Worm (Caenorhabditis elegans): Measurements from ENCODE around the gene clec-255.

ce11 chrV:18760174-18760573 lies 10.3 kb downstream of the clec-255 start, which contains the start of gene F11D11.3:
- TF ChIP-seq him-1 (tag; optimal IDR thresholded peaks at IDR 0.05) = no peak
- no peak for TF ChIP-seq snpc-4 (GFP tag; optimal IDR thresholded peaks at IDR 0.05)
- no peak for TF ChIP-seq snpc-4 (tag; optimal IDR thresholded peaks at IDR 0.05)
- TF ChIP-seq ztf-3 (GFP tag; optimal IDR thresholded peaks at IDR 0.05) = no peak
- no peak for TF ChIP-seq nhr-80 (tag; optimal IDR thresholded peaks at IDR 0.05)
- no peak for TF ChIP-seq cebp-1 (GFP tag; IDR thresholded peaks at IDR 0.05)
- no peak for TF ChIP-seq cebp-1 (tag; optimal IDR thresholded peaks at IDR 0.05)
- no peak for TF ChIP-seq ztf-28 (GFP tag; IDR thresholded peaks at IDR 0.05)
- TF ChIP-seq rpc-1 (optimal IDR thresholded peaks at IDR 0.05) = no peak
- TF ChIP-seq rpc-1 (tag; optimal IDR thresholded peaks at IDR 0.05) = no peak
